Fruit fly (Drosophila melanogaster) whole organism, embryonic: ENCODE data around the gene Uba4.

Experiments
- Atf-2 ChIP-seq: fragments of 200-800 bp; sonication (Bioruptor generic); optimal IDR thresholded peaks from 2 replicates; lab custom pipeline; 2016; ENCODE audit warnings: missing biosample characterization, missing genetic modification characterization
- B-H1 ChIP-seq: fragments of 200-800 bp; sonication (Bioruptor generic); IDR thresholded peaks from 3 replicates; pipeline ENCODE4 v1.3.6; 2022; ENCODE audit warnings: missing biosample characterization, missing genetic modification characterization
- Bteb2 ChIP-seq: fragments of 200-800 bp; sonication (Bioruptor generic); optimal IDR thresholded peaks from 2 replicates; lab custom pipeline; 2016; ENCODE audit warnings: missing biosample characterization, missing genetic modification characterization
- CG10565 ChIP-seq: fragments of 200-800 bp; sonication (Bioruptor generic); optimal IDR thresholded peaks from 3 replicates; lab custom pipeline; 2016; ENCODE audit warnings: missing biosample characterization, mild to moderate bottlenecking, missing genetic modification characterization
- CG11560 ChIP-seq: fragments of 200-800 bp; sonication (Bioruptor generic); IDR thresholded peaks from 3 replicates; pipeline ENCODE4 v1.3.6; 2022; ENCODE audit warnings: missing biosample characterization, missing genetic modification characterization
- CG11695 ChIP-seq: fragments of 200-800 bp; sonication (Bioruptor generic); IDR thresholded peaks from 3 replicates; pipeline ENCODE4 v1.3.6; 2022; ENCODE audit warnings: missing biosample characterization, missing genetic modification characterization
- CG14965 ChIP-seq: fragments of 200-800 bp; sonication (Bioruptor generic); optimal IDR thresholded peaks from 2 replicates; lab custom pipeline; 2016; ENCODE audit warnings: missing biosample characterization, missing genetic modification characterization, borderline replicate concordance
- CG15479 ChIP-seq: fragments of 200-800 bp; sonication (Bioruptor generic); optimal IDR thresholded peaks from 3 replicates; lab custom pipeline; 2019; ENCODE audit warnings: missing biosample characterization, mild to moderate bottlenecking, missing genetic modification characterization, moderate library complexity
- CG15514 ChIP-seq: fragments of 200-800 bp; sonication (Bioruptor generic); optimal IDR thresholded peaks from 3 replicates; lab custom pipeline; 2017; ENCODE audit warnings: missing biosample characterization, missing genetic modification characterization, mild to moderate bottlenecking, moderate library complexity, missing genetic modification reagents
- CG17912 ChIP-seq: fragments of 200-800 bp; sonication (Bioruptor generic); optimal IDR thresholded peaks from 2 replicates; lab custom pipeline; 2018; ENCODE audit warnings: missing biosample characterization, mild to moderate bottlenecking, missing genetic modification characterization
- CG1792 ChIP-seq: fragments of 200-800 bp; sonication (Bioruptor generic); optimal IDR thresholded peaks from 2 replicates; lab custom pipeline; 2016; ENCODE audit warnings: missing biosample characterization, missing genetic modification characterization
- CG1832 ChIP-seq: fragments of 200-800 bp; sonication (Bioruptor generic); optimal IDR thresholded peaks from 2 replicates; lab custom pipeline; 2017; ENCODE audit warnings: missing biosample characterization, mild to moderate bottlenecking, missing genetic modification characterization, inconsistent platforms
- CG2129 ChIP-seq: fragments of 200-800 bp; sonication (Bioruptor generic); IDR thresholded peaks from 2 replicates; pipeline ENCODE4 v1.3.6; 2022; ENCODE audit warnings: missing biosample characterization, missing genetic modification characterization; ENCODE audit not compliant: partially characterized antibody
- CG31388 ChIP-seq: fragments of 200-800 bp; sonication (Bioruptor generic); optimal IDR thresholded peaks from 2 replicates; lab custom pipeline; 2016; ENCODE audit warnings: missing biosample characterization, missing genetic modification characterization
- CG32772 ChIP-seq: fragments of 200-800 bp; sonication (Bioruptor generic); IDR thresholded peaks from 2 replicates; pipeline ENCODE4 v1.3.6; 2022; ENCODE audit warnings: missing biosample characterization, missing genetic modification characterization
- CG34224 ChIP-seq: fragments of 200-800 bp; sonication (Bioruptor generic); IDR thresholded peaks from 3 replicates; pipeline ENCODE4 v1.3.6; 2022; ENCODE audit warnings: missing biosample characterization, missing genetic modification characterization; ENCODE audit not compliant: partially characterized antibody
- CG34376 ChIP-seq: fragments of 200-800 bp; sonication (Bioruptor generic); optimal IDR thresholded peaks from 2 replicates; lab custom pipeline; 2018; ENCODE audit warnings: missing biosample characterization, mild to moderate bottlenecking, missing genetic modification characterization
- CG3838 ChIP-seq: fragments of 200-800 bp; sonication (Bioruptor generic); optimal IDR thresholded peaks from 3 replicates; lab custom pipeline; 2016; ENCODE audit warnings: missing biosample characterization, missing genetic modification characterization
- CG5953 ChIP-seq: fragments of 200-800 bp; sonication (Bioruptor generic); IDR thresholded peaks from 2 replicates; pipeline ENCODE4 v1.3.6; 2022; ENCODE audit warnings: missing biosample characterization, missing genetic modification characterization
- CG6254 ChIP-seq: fragments of 200-800 bp; sonication (Bioruptor generic); optimal IDR thresholded peaks from 3 replicates; lab custom pipeline; 2017; ENCODE audit warnings: mild to moderate bottlenecking, missing biosample characterization, missing genetic modification reagents, missing genetic modification characterization
- CG7963 ChIP-seq: fragments of 200-800 bp; sonication (Bioruptor generic); IDR thresholded peaks from 3 replicates; pipeline ENCODE4 v1.3.6; 2022; ENCODE audit warnings: missing biosample characterization, missing genetic modification characterization; ENCODE audit not compliant: partially characterized antibody
- CG9215 ChIP-seq: fragments of 200-800 bp; sonication (Bioruptor generic); IDR thresholded peaks from 2 replicates; pipeline ENCODE4 v1.3.6; 2022; ENCODE audit warnings: missing biosample characterization, missing genetic modification characterization
- Dbx ChIP-seq: fragments of 200-800 bp; sonication (Bioruptor generic); IDR thresholded peaks from 3 replicates; pipeline ENCODE4 v1.3.6; 2022; ENCODE audit warnings: missing biosample characterization, missing genetic modification characterization
- Dll ChIP-seq: fragments of 200-800 bp; sonication (Bioruptor generic); IDR thresholded peaks from 4 replicates; pipeline ENCODE4 v1.3.6; 2022; ENCODE audit warnings: missing biosample characterization, missing genetic modification characterization; ENCODE audit not compliant: partially characterized antibody
- Fer2 ChIP-seq: fragments of 200-800 bp; sonication (Bioruptor generic); optimal IDR thresholded peaks from 2 replicates; lab custom pipeline; 2018; ENCODE audit warnings: missing biosample characterization, mild to moderate bottlenecking, missing genetic modification characterization, moderate library complexity
- Hmx ChIP-seq: fragments of 200-800 bp; sonication (Bioruptor generic); optimal IDR thresholded peaks from 2 replicates; lab custom pipeline; 2016; ENCODE audit warnings: missing biosample characterization, missing genetic modification characterization
- Hr39 ChIP-seq: fragments of >200 bp; optimal IDR thresholded peaks from 2 replicates; lab custom pipeline; 2017
- Lhr ChIP-seq: fragments of 200-800 bp; sonication (Bioruptor generic); optimal IDR thresholded peaks from 3 replicates; lab custom pipeline; 2017; ENCODE audit warnings: mild to moderate bottlenecking, missing biosample characterization, missing genetic modification reagents, missing genetic modification characterization
- NfI ChIP-seq: fragments of 200-800 bp; sonication (Bioruptor generic); optimal IDR thresholded peaks from 3 replicates; lab custom pipeline; 2018; ENCODE audit warnings: missing biosample characterization, mild to moderate bottlenecking, missing genetic modification characterization, moderate library complexity
- Rfx ChIP-seq: fragments of 200-800 bp; sonication (Bioruptor generic); IDR thresholded peaks from 2 replicates; pipeline ENCODE4 v1.3.6; 2022; ENCODE audit warnings: missing biosample characterization, missing genetic modification characterization
- Six4 ChIP-seq: fragments of 200-800 bp; sonication (Bioruptor generic); optimal IDR thresholded peaks from 2 replicates; lab custom pipeline; 2016; ENCODE audit warnings: missing biosample characterization, missing genetic modification characterization
- Sry-β ChIP-seq: fragments of 200-800 bp; sonication (Bioruptor generic); optimal IDR thresholded peaks from 2 replicates; lab custom pipeline; 2018; ENCODE audit warnings: missing biosample characterization, mild to moderate bottlenecking, missing genetic modification characterization, moderate library complexity
- al ChIP-seq: fragments of 200-800 bp; sonication (Bioruptor generic); IDR thresholded peaks from 2 replicates; pipeline ENCODE4 v1.3.6; 2022; ENCODE audit warnings: missing biosample characterization, missing genetic modification characterization
- btn ChIP-seq: fragments of 200-800 bp; sonication (Bioruptor generic); optimal IDR thresholded peaks from 2 replicates; lab custom pipeline; 2016; ENCODE audit warnings: missing biosample characterization, missing genetic modification characterization
- cas ChIP-seq: fragments of 200-800 bp; sonication (Bioruptor generic); IDR thresholded peaks from 2 replicates; pipeline ENCODE4 v1.3.6; 2022; ENCODE audit warnings: missing biosample characterization, missing genetic modification characterization
- cato ChIP-seq: fragments of 200-800 bp; sonication (Bioruptor generic); optimal IDR thresholded peaks from 2 replicates; lab custom pipeline; 2016; ENCODE audit warnings: missing biosample characterization, missing genetic modification characterization, borderline replicate concordance
- crc ChIP-seq: fragments of 200-800 bp; sonication (Bioruptor generic); optimal IDR thresholded peaks from 2 replicates; lab custom pipeline; 2016; ENCODE audit warnings: missing biosample characterization, missing genetic modification characterization
- crp ChIP-seq, 2 experiments: fragments of 200-800 bp; sonication (Bioruptor generic); optimal IDR thresholded peaks; 2 replicates in 1 of 2; 3 replicates in 1 of 2; lab custom pipeline; 2017; ENCODE audit warnings: missing biosample characterization in 2 of 2, missing genetic modification characterization in 2 of 2, mild to moderate bottlenecking in 1 of 2, moderate library complexity in 1 of 2
- disco-r ChIP-seq: fragments of 200-800 bp; sonication (Bioruptor generic); optimal IDR thresholded peaks from 2 replicates; lab custom pipeline; 2016; ENCODE audit warnings: missing biosample characterization, missing genetic modification characterization
- dmrt11E ChIP-seq: fragments of 200-800 bp; sonication (Bioruptor generic); optimal IDR thresholded peaks from 3 replicates; lab custom pipeline; 2018; ENCODE audit warnings: missing biosample characterization, mild to moderate bottlenecking, missing genetic modification characterization, moderate library complexity
- fd3F ChIP-seq: fragments of 200-800 bp; sonication (Bioruptor generic); optimal IDR thresholded peaks from 2 replicates; lab custom pipeline; 2018; ENCODE audit warnings: missing biosample characterization, mild to moderate bottlenecking, missing genetic modification characterization, moderate library complexity
- gt ChIP-seq: fragments of 200-800 bp; sonication (Bioruptor generic); IDR thresholded peaks from 2 replicates; pipeline ENCODE4 v1.3.6; 2022; ENCODE audit warnings: missing biosample characterization, missing genetic modification characterization
- nerfin-2 ChIP-seq: fragments of 200-800 bp; sonication (Bioruptor generic); IDR thresholded peaks from 2 replicates; pipeline ENCODE4 v1.3.6; 2022; ENCODE audit warnings: missing biosample characterization, missing genetic modification characterization; ENCODE audit not compliant: partially characterized antibody
- pho ChIP-seq: fragments of 200-800 bp; sonication (Bioruptor generic); optimal IDR thresholded peaks from 2 replicates; lab custom pipeline; 2016; ENCODE audit warnings: missing biosample characterization, missing genetic modification characterization
- sisA ChIP-seq: fragments of 200-800 bp; sonication (Bioruptor generic); IDR thresholded peaks from 2 replicates; pipeline ENCODE4 v1.3.6; 2022; ENCODE audit warnings: missing biosample characterization, missing genetic modification characterization
- slou ChIP-seq: fragments of 200-800 bp; sonication (Bioruptor generic); optimal IDR thresholded peaks from 3 replicates; lab custom pipeline; 2016; ENCODE audit warnings: missing biosample characterization, missing genetic modification characterization
- tin ChIP-seq: fragments of 200-800 bp; sonication (Bioruptor generic); optimal IDR thresholded peaks from 3 replicates; lab custom pipeline; 2016; ENCODE audit warnings: missing biosample characterization, missing genetic modification characterization
- wdn ChIP-seq: fragments of 200-800 bp; sonication (Bioruptor generic); IDR thresholded peaks from 2 replicates; pipeline ENCODE4 v1.3.6; 2022; ENCODE audit warnings: missing biosample characterization, missing genetic modification characterization

Gene Uba4

DNA sequence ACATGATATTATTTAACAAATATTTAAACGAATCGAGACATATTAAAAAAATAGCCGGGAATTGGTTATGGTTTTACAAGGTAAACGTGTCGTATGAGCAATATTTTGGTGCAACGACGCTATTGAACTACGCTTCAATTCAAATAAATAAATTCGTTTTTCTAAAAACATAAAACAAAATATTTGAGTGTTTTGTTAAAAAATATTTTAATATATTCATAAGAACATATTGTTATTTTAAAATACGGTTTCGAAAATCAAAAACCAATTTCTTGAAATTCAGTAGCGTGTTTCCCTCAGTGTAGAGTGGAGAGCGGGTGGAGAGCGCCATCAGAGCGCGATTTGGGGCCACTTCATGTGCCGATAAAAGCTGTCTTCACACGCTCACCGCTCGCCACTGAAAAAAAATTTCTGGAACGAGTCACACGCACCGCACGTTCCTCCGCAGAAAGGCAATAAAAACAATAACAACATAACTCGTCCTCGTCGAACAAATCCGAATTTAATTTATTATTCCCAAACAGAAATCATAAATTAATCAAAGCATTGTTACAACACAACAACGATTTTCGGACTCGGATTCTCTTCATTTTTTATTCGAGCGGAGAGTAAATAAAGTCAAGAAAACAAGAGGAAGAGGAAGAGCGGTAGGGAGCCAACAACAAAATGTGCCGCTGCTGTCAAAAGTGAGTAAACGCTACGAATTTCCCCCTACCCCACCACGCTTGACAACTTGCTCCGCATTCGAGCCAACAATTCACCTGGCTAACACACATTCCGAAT, 18.4 kb downstream of the Uba4 start (continued):
- no peak for TF ChIP-seq gt (GFP tag; lab: Robert Waterston, UW)
- TF ChIP-seq Bteb2: peak; percentile 63
- no peak for TF ChIP-seq Atf-2 (GFP tag; lab: Kevin White, UChicago)
- TF ChIP-seq CG10565 (GFP tag; lab: Kevin White, UChicago): peak; percentile 51
- no peak; the same call in none of the 2 replicates for TF ChIP-seq wdn (GFP tag; lab: Robert Waterston, UW)
- TF ChIP-seq CG17912 (GFP tag; lab: Kevin White, UChicago): peak; percentile 72
- no peak for TF ChIP-seq Hr39 (lab: Kevin White, UChicago)
- TF ChIP-seq CG34376 (GFP tag; lab: Kevin White, UChicago): peak; percentile 74
- peak; percentile 66 for TF ChIP-seq pho (GFP tag; lab: Kevin White, UChicago)
- peak; percentile 84 for TF ChIP-seq tin
- TF ChIP-seq disco-r (GFP tag; lab: Kevin White, UChicago): no peak
- peak; percentile 41; the same call in 1 of the 3 replicates for TF ChIP-seq Dbx
- TF ChIP-seq cato (GFP tag; lab: Kevin White, UChicago): peak; percentile 86
- TF ChIP-seq Six4 (GFP tag; lab: Kevin White, UChicago): peak; percentile 82
- TF ChIP-seq CG11560: peak; percentile 74; the same call in 1 of the 3 replicates
- TF ChIP-seq CG32772 (GFP tag; lab: Robert Waterston, UW): peak; percentile 61; the same call in 1 of the 2 replicates
- no peak for TF ChIP-seq crc (GFP tag; lab: Kevin White, UChicago)
- peak; percentile 71 for TF ChIP-seq slou (GFP tag; lab: Kevin White, UChicago)
- TF ChIP-seq CG3838 (GFP tag; lab: Kevin White, UChicago): peak; percentile 22
- TF ChIP-seq CG34224 (GFP tag; lab: Robert Waterston, UW): 0 out of 3 replicates have a peak, but pooled peaks have one; percentile 11
- TF ChIP-seq sisA (GFP tag; lab: Robert Waterston, UW): peak; percentile 75
- TF ChIP-seq CG9215 (GFP tag; lab: Robert Waterston, UW): peak; percentile 84
- peak; percentile 29 for TF ChIP-seq Sry-β (GFP tag; lab: Kevin White, UChicago)
- no peak for TF ChIP-seq btn
- peak; percentile 78 for TF ChIP-seq CG11695 (GFP tag; lab: Robert Waterston, UW)
- peak; percentile 92 for TF ChIP-seq dmrt11E
- peak; percentile 29; the same call in 1 of the 2 replicates for TF ChIP-seq CG5953 (GFP tag; lab: Robert Waterston, UW)
- TF ChIP-seq Fer2 (tag; lab: Kevin White, UChicago): peak; percentile 81
- TF ChIP-seq fd3F: peak; percentile 59
- TF ChIP-seq CG1792: no peak
- TF ChIP-seq CG1832 (GFP tag; lab: Kevin White, UChicago): no peak
- TF ChIP-seq Rfx (GFP tag; lab: Robert Waterston, UW): peak; percentile 64
- peak; percentile 83 for TF ChIP-seq CG6254
- no peak for TF ChIP-seq nerfin-2 (GFP tag; lab: Robert Waterston, UW)
- TF ChIP-seq Hmx (GFP tag; lab: Kevin White, UChicago): no peak
- peak; percentile 79 for TF ChIP-seq al (GFP tag; lab: Robert Waterston, UW)
- TF ChIP-seq cas (GFP tag; lab: Robert Waterston, UW): peak; percentile 12; the same call in 1 of the 2 replicates
- TF ChIP-seq CG14965 (GFP tag; lab: Kevin White, UChicago): no peak
- peak; percentile 43; the same call in 2 of the 3 replicates for TF ChIP-seq B-H1 (GFP tag; lab: Robert Waterston, UW)
- peak in 1 of 2 experiments; percentile 44 for TF ChIP-seq crp (GFP tag; optimal IDR thresholded peaks at IDR 0.05; lab: Kevin White, UChicago)
- peak; percentile 79 for TF ChIP-seq NfI (GFP tag; lab: Kevin White, UChicago)
- TF ChIP-seq Lhr (GFP tag; lab: Kevin White, UChicago): peak; percentile 59
- peak; percentile 48 for TF ChIP-seq CG31388 (GFP tag; lab: Kevin White, UChicago)
- no peak for TF ChIP-seq CG2129
- TF ChIP-seq CG7963: no peak
- peak; percentile 74 for TF ChIP-seq CG15514
- TF ChIP-seq CG15479 (GFP tag; lab: Kevin White, UChicago): no peak
- TF ChIP-seq Dll (GFP tag; lab: Robert Waterston, UW): no peak
